Worm (Caenorhabditis elegans): ENCODE results near the gene W08F4.7.
"Not testable (repeated sequence)": the region's sequence is repeated elsewhere in the genome, so short reads cannot be mapped to it uniquely, and the experiment has no call there.

- not testable (repeated sequence) for TF ChIP-seq unc-62 (GFP tag; optimal IDR thresholded peaks at IDR 0.05); sem-2 (GFP tag; optimal IDR thresholded peaks at IDR 0.05); nhr-237 (tag; optimal IDR thresholded peaks at IDR 0.05); nhr-12 (tag; optimal IDR thresholded peaks at IDR 0.05); unc-39 (tag; optimal IDR thresholded peaks at IDR 0.05); nhr-28 (tag; optimal IDR thresholded peaks at IDR 0.05); elt-3 (tag; optimal IDR thresholded peaks at IDR 0.05); ztf-11 (tag; optimal IDR thresholded peaks at IDR 0.05); lin-32 (GFP tag; optimal IDR thresholded peaks at IDR 0.05); elt-1 (tag; optimal IDR thresholded peaks at IDR 0.05; ENCODE audit: borderline replicate concordance, insufficient read depth); pha-4 (tag; optimal IDR thresholded peaks at IDR 0.05); bed-3 (GFP tag; optimal IDR thresholded peaks at IDR 0.05)
Measured at ce11 chrII:535226-535625, 42.3 kb downstream of the W08F4.7 start, which contains the start of gene T27A1.3.
